Worm (Caenorhabditis elegans) whole organism, young adult: ENCODE results near the gene spt-4.
A peak's percentile ranks its signal among the peaks of the same experiment; 100 is the strongest.

ENCODE experiments used
- B0019.2 ChIP-seq: fragments of 200-800 bp; sonication (Bioruptor generic); conservative IDR thresholded peaks from 2 replicates; pipeline ENCODE4 v1.3.6; 2022; ENCODE audit warnings: missing genetic modification reagents, missing genetic modification characterization, missing compliant biosample characterization
- C17E4.6 ChIP-seq: fragments of 200-800 bp; sonication (Bioruptor generic); IDR thresholded peaks from 2 replicates; pipeline ENCODE4 v1.3.6; 2022; ENCODE audit warnings: missing genetic modification reagents, missing genetic modification characterization, missing compliant biosample characterization
- F10E7.11 ChIP-seq: sonication (generic microtip); optimal IDR thresholded peaks from 2 replicates; lab custom pipeline; 2017; ENCODE audit warnings: mild to moderate bottlenecking, missing genetic modification characterization, moderate library complexity, missing compliant biosample characterization
- F33H1.4 ChIP-seq: fragments of 200-800 bp; sonication (Bioruptor generic); IDR thresholded peaks from 2 replicates; pipeline ENCODE4 v1.3.6; 2022; ENCODE audit warnings: missing genetic modification reagents, missing genetic modification characterization, missing compliant biosample characterization
- F49E8.2 ChIP-seq: sonication (generic microtip); optimal IDR thresholded peaks from 3 replicates; lab custom pipeline; 2017; ENCODE audit warnings: missing genetic modification characterization, mild to moderate bottlenecking, missing compliant biosample characterization, antibody characterized with exemption, moderate library complexity; ENCODE audit not compliant: insufficient read depth
- F52B5.7 ChIP-seq: sonication (generic microtip); optimal IDR thresholded peaks from 2 replicates; lab custom pipeline; 2016; ENCODE audit warnings: mild to moderate bottlenecking, missing genetic modification characterization, missing compliant biosample characterization
- F57C9.4 ChIP-seq: sonication (generic microtip); optimal IDR thresholded peaks from 2 replicates; lab custom pipeline; 2017; ENCODE audit warnings: mild to moderate bottlenecking, missing genetic modification characterization, missing compliant biosample characterization
- Y53G8AR.9 ChIP-seq: fragments of 200-800 bp; sonication (Bioruptor generic); conservative IDR thresholded peaks from 2 replicates; pipeline ENCODE4 v1.3.6; 2022; ENCODE audit warnings: missing genetic modification reagents, missing genetic modification characterization, missing compliant biosample characterization
- Y79H2A.3 ChIP-seq: fragments of 200-800 bp; sonication (Bioruptor generic); conservative IDR thresholded peaks from 2 replicates; pipeline ENCODE4 v1.3.6; 2022; ENCODE audit warnings: missing genetic modification reagents, missing genetic modification characterization, missing compliant biosample characterization
- ZK185.1 ChIP-seq: sonication (generic microtip); optimal IDR thresholded peaks from 2 replicates; lab custom pipeline; 2016; ENCODE audit warnings: mild to moderate bottlenecking, missing genetic modification characterization, missing compliant biosample characterization; ENCODE audit not compliant: poor library complexity, severe bottlenecking
- bed-1 ChIP-seq: fragments of 200-800 bp; sonication (Bioruptor generic); IDR thresholded peaks from 2 replicates; pipeline ENCODE4 v1.3.6; 2022; ENCODE audit warnings: missing genetic modification reagents, missing genetic modification characterization, missing compliant biosample characterization
- ceh-40 ChIP-seq: fragments of 200-800 bp; sonication (Bioruptor generic); IDR thresholded peaks from 2 replicates; pipeline ENCODE4 v1.3.6; 2022; ENCODE audit warnings: missing genetic modification characterization, missing compliant biosample characterization
- ceh-91 ChIP-seq: fragments of 200-800 bp; sonication (Bioruptor generic); IDR thresholded peaks from 2 replicates; pipeline ENCODE4 v1.3.6; 2022; ENCODE audit warnings: missing genetic modification reagents, missing genetic modification characterization, missing compliant biosample characterization
- dpff-1 ChIP-seq: sonication (generic microtip); optimal IDR thresholded peaks from 2 replicates; lab custom pipeline; 2017; ENCODE audit warnings: mild to moderate bottlenecking, missing genetic modification characterization, missing compliant biosample characterization
- efl-1 ChIP-seq: fragments of 150-350 bp; optimal IDR thresholded peaks from 2 replicates; lab custom pipeline; 2014; ENCODE audit warnings: missing biosample characterization, missing genetic modification reagents, missing genetic modification characterization
- egrh-3 ChIP-seq: fragments of 200-800 bp; sonication (Bioruptor generic); IDR thresholded peaks from 2 replicates; pipeline ENCODE4 v1.3.6; 2022; ENCODE audit warnings: missing genetic modification reagents, missing genetic modification characterization, missing compliant biosample characterization
- hlh-12 ChIP-seq: sonication (generic microtip); optimal IDR thresholded peaks from 2 replicates; lab custom pipeline; 2016; ENCODE audit warnings: missing genetic modification characterization, missing compliant biosample characterization
- hlh-26 ChIP-seq: fragments of 200-800 bp; sonication (Bioruptor generic); conservative IDR thresholded peaks from 2 replicates; pipeline ENCODE4 v1.3.6; 2022; ENCODE audit warnings: missing genetic modification reagents, missing genetic modification characterization, missing compliant biosample characterization
- hmg-1.2 ChIP-seq: fragments of 200-800 bp; sonication (Bioruptor generic); IDR thresholded peaks from 2 replicates; pipeline ENCODE4 v1.3.6; 2022; ENCODE audit warnings: missing genetic modification reagents, missing genetic modification characterization, missing compliant biosample characterization
- let-526 ChIP-seq: fragments of 200-800 bp; sonication (Bioruptor generic); IDR thresholded peaks from 2 replicates; pipeline ENCODE4 v1.3.6; 2022; ENCODE audit warnings: missing genetic modification reagents, missing genetic modification characterization, missing compliant biosample characterization
- lin-54 ChIP-seq: fragments of 200-800 bp; sonication (Bioruptor generic); optimal IDR thresholded peaks from 2 replicates; lab custom pipeline; 2018; ENCODE audit warnings: mild to moderate bottlenecking, missing genetic modification characterization, missing compliant biosample characterization
- lir-1 ChIP-seq: fragments of 200-800 bp; sonication (Bioruptor generic); conservative IDR thresholded peaks from 2 replicates; pipeline ENCODE4 v1.3.6; 2022; ENCODE audit warnings: missing genetic modification reagents, missing genetic modification characterization, missing compliant biosample characterization
- madf-10 ChIP-seq: sonication (generic microtip); optimal IDR thresholded peaks from 2 replicates; lab custom pipeline; 2016; ENCODE audit warnings: mild to moderate bottlenecking, missing genetic modification characterization, missing compliant biosample characterization
- madf-3 ChIP-seq: fragments of 200-800 bp; sonication (Bioruptor generic); IDR thresholded peaks from 2 replicates; pipeline ENCODE4 v1.3.6; 2022; ENCODE audit warnings: missing genetic modification reagents, missing genetic modification characterization, missing compliant biosample characterization
- madf-6 ChIP-seq: fragments of 200-800 bp; sonication (Bioruptor generic); IDR thresholded peaks from 2 replicates; pipeline ENCODE4 v1.3.6; 2022; ENCODE audit warnings: missing genetic modification reagents, missing genetic modification characterization, missing compliant biosample characterization
- mel-28 ChIP-seq: sonication (generic microtip); optimal IDR thresholded peaks from 2 replicates; lab custom pipeline; 2016; ENCODE audit warnings: borderline replicate concordance, mild to moderate bottlenecking, missing genetic modification characterization, missing compliant biosample characterization
- nhr-27 ChIP-seq: fragments of 200-800 bp; sonication (Bioruptor generic); optimal IDR thresholded peaks from 2 replicates; lab custom pipeline; 2018; ENCODE audit warnings: mild to moderate bottlenecking, missing genetic modification characterization, moderate library complexity, missing compliant biosample characterization
- rcor-1 ChIP-seq: fragments of 200-800 bp; sonication (Bioruptor generic); IDR thresholded peaks from 2 replicates; pipeline ENCODE4 v1.3.6; 2022; ENCODE audit warnings: missing genetic modification reagents, missing genetic modification characterization, missing compliant biosample characterization
- snpc-4 ChIP-seq, 5 experiments: fragments of 150-350 bp in 1 of 5; sonication (generic microtip) in 4 of 5; optimal IDR thresholded peaks; 2 replicates each; lab custom pipeline; 2014 to 2018; ENCODE audit warnings: missing genetic modification characterization in 5 of 5, missing biosample characterization in 3 of 5, antibody characterized with exemption in 2 of 5, mild to moderate bottlenecking in 2 of 5, missing compliant biosample characterization in 2 of 5, missing genotype in 2 of 5, moderate library complexity in 2 of 5, missing genetic modification reagents in 1 of 5
- tbp1 ChIP-seq: fragments of 200-800 bp; sonication (Bioruptor generic); optimal IDR thresholded peaks from 2 replicates; lab custom pipeline; 2018; ENCODE audit warnings: mild to moderate bottlenecking, missing genetic modification characterization, missing compliant biosample characterization
- unc-130 ChIP-seq: sonication (generic microtip); optimal IDR thresholded peaks from 2 replicates; lab custom pipeline; 2016; ENCODE audit warnings: missing genetic modification reagents, missing genetic modification characterization, missing compliant biosample characterization
- zfh-2 ChIP-seq: fragments of 200-800 bp; sonication (Bioruptor generic); conservative IDR thresholded peaks from 2 replicates; pipeline ENCODE4 v1.3.6; 2022; ENCODE audit warnings: missing genetic modification reagents, missing genetic modification characterization, missing compliant biosample characterization
- ztf-18 ChIP-seq: sonication (generic microtip); optimal IDR thresholded peaks from 2 replicates; lab custom pipeline; 2016; ENCODE audit warnings: missing genotype, mild to moderate bottlenecking, missing genetic modification characterization, missing compliant biosample characterization
- ztf-25 ChIP-seq: fragments of 200-800 bp; sonication (Bioruptor generic); IDR thresholded peaks from 2 replicates; pipeline ENCODE4 v1.3.6; 2022; ENCODE audit warnings: missing genetic modification reagents, missing genetic modification characterization, missing compliant biosample characterization

Gene spt-4

ce11 chrIII:33257-33656, 36.3 kb downstream of the spt-4 start:
- TF ChIP-seq hmg-1.2 (peak; percentile 74), C17E4.6 (no peak), egrh-3 (peak; percentile 43; the same call in 1 of the 2 replicates), zfh-2 (GFP tag; lab: Robert Waterston, UW) (0 out of 2 replicates have a peak, but pooled peaks have one; percentile 15)

ce11 chrIII:31600-31999, 38.0 kb downstream of the spt-4 start:
- TF ChIP-seq ZK185.1 (tag; lab: Kevin White, UChicago) (no peak), F33H1.4 (GFP tag; lab: Robert Waterston, UW) (no peak), tbp1 (GFP tag; lab: Kevin White, UChicago) (no peak), let-526 (GFP tag; lab: Robert Waterston, UW) (no peak), efl-1 (GFP tag; lab: Kevin White, UChicago) (no peak), rcor-1 (GFP tag; lab: Robert Waterston, UW) (no peak), hlh-12 (no peak), madf-6 (no peak), F49E8.2 (no peak), F52B5.7 (tag; lab: Kevin White, UChicago) (no peak), unc-130 (GFP tag; lab: Kevin White, UChicago) (no peak), madf-3 (GFP tag; lab: Robert Waterston, UW) (no peak)
- TF ChIP-seq, all 124 proteins: peak for 0

DNA sequence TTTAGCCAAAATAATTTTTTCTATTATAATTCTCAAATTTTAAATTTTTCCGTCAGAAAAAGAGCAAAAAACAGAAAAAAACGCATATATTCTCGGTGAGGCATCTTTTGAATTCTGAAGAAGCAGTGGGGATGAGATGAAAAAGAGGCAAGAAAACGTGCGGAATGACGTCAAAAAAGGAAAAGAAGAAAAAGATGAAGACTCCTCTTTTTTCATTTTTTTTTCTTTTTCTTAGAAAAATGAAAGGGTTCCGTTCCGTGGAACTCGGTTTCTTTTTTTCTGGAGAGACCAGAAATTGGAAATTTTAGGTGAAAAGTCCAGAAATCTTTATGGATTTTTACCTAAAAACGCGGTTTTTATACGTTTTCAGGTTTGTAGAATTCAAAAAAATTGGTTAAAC, 39.2 kb downstream of the spt-4 start:
- TF ChIP-seq ztf-25 (GFP tag; lab: Robert Waterston, UW) (no peak), ceh-40 (GFP tag; lab: Robert Waterston, UW) (no peak), snpc-4 (GFP tag; optimal IDR thresholded peaks at IDR 0.05; lab: Kevin White, UChicago) (no peak), snpc-4 (tag; optimal IDR thresholded peaks at IDR 0.05; lab: Kevin White, UChicago) (no peak), ceh-91 (GFP tag; lab: Robert Waterston, UW) (no peak), lir-1 (no peak), ztf-18 (tag; lab: Kevin White, UChicago) (no peak), madf-10 (tag; lab: Kevin White, UChicago) (no peak), tbp1 (GFP tag; lab: Kevin White, UChicago) (no peak), hlh-26 (GFP tag; lab: Robert Waterston, UW) (no peak), lin-54 (no peak), B0019.2 (GFP tag; lab: Robert Waterston, UW) (no peak)
- TF ChIP-seq, all 124 proteins: peak for 0

DNA sequence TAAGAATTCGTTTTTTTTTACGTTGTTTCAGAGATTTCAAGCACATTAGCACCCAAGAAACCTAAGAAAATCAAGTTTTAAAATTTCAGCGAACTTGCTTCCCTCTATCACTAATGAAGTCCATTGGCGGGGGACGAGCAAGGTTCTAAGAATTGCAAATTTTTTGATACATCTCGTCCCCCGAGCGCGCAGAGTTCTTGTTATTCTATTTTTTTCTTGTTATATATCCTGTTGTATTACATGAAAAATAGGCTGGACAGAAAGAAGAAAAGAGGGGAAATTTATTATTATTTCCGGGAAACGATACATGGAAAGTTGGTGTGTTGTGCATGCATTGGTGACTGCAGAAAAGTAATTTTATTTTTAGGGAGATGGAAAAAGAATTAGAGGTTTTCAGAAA, 39.9 kb downstream of the spt-4 start:
- no peak for TF ChIP-seq hmg-1.2
- no peak for TF ChIP-seq bed-1 (GFP tag; lab: Robert Waterston, UW)
- TF ChIP-seq F57C9.4 (tag; lab: Kevin White, UChicago) = no peak
- no peak for TF ChIP-seq ZK185.1 (tag; lab: Kevin White, UChicago)
- no peak for TF ChIP-seq Y79H2A.3 (GFP tag; lab: Robert Waterston, UW)
- no peak for TF ChIP-seq mel-28
- TF ChIP-seq rcor-1 (GFP tag; lab: Robert Waterston, UW) = no peak
- no peak for TF ChIP-seq dpff-1
- TF ChIP-seq hlh-12 = no peak
- no peak for TF ChIP-seq nhr-27 (tag; lab: Kevin White, UChicago)
- TF ChIP-seq F10E7.11 = no peak
- no peak for TF ChIP-seq Y53G8AR.9 (GFP tag; lab: Robert Waterston, UW)
